Fruit fly (Drosophila melanogaster) whole organism, embryonic: ENCODE measurements around the gene CG14676.

Experiments used
- CG11456 ChIP-seq: fragments of 200-800 bp; sonication (Bioruptor generic); IDR thresholded peaks from 3 replicates; pipeline ENCODE4 v1.3.6; 2022; ENCODE audit warnings: missing biosample characterization, missing genetic modification characterization
- CG11504 ChIP-seq: fragments of 200-800 bp; sonication (Bioruptor generic); optimal IDR thresholded peaks from 3 replicates; lab custom pipeline; 2019; ENCODE audit warnings: missing biosample characterization, mild to moderate bottlenecking, missing genetic modification characterization, moderate library complexity
- CG12071 ChIP-seq: fragments of 200-800 bp; sonication (Bioruptor generic); optimal IDR thresholded peaks from 3 replicates; lab custom pipeline; 2018; ENCODE audit warnings: missing biosample characterization, mild to moderate bottlenecking, missing genetic modification characterization
- CG12219 ChIP-seq: fragments of 200-800 bp; sonication (Bioruptor generic); optimal IDR thresholded peaks from 3 replicates; lab custom pipeline; 2018; ENCODE audit warnings: missing biosample characterization, mild to moderate bottlenecking, missing genetic modification characterization
- CG14965 ChIP-seq: fragments of 200-800 bp; sonication (Bioruptor generic); optimal IDR thresholded peaks from 2 replicates; lab custom pipeline; 2016; ENCODE audit warnings: missing biosample characterization, missing genetic modification characterization, borderline replicate concordance
- CG15514 ChIP-seq: fragments of 200-800 bp; sonication (Bioruptor generic); optimal IDR thresholded peaks from 3 replicates; lab custom pipeline; 2017; ENCODE audit warnings: missing biosample characterization, missing genetic modification characterization, mild to moderate bottlenecking, moderate library complexity, missing genetic modification reagents
- CG1647 ChIP-seq: fragments of 200-800 bp; sonication (Bioruptor generic); optimal IDR thresholded peaks from 3 replicates; lab custom pipeline; 2016; ENCODE audit warnings: missing biosample characterization, missing genetic modification characterization
- CG17359 ChIP-seq: fragments of 200-800 bp; sonication (Bioruptor generic); optimal IDR thresholded peaks from 3 replicates; lab custom pipeline; 2018; ENCODE audit warnings: missing biosample characterization, mild to moderate bottlenecking, missing genetic modification characterization, moderate library complexity
- CG18599 ChIP-seq: fragments of 200-800 bp; sonication (Bioruptor generic); optimal IDR thresholded peaks from 3 replicates; lab custom pipeline; 2017; ENCODE audit warnings: missing biosample characterization, missing genetic modification characterization, mild to moderate bottlenecking, moderate library complexity, missing genetic modification reagents
- CG3163 ChIP-seq: fragments of 200-800 bp; sonication (Bioruptor generic); optimal IDR thresholded peaks from 3 replicates; lab custom pipeline; 2016; ENCODE audit warnings: missing biosample characterization, missing genetic modification characterization
- CG4424 ChIP-seq: fragments of 200-800 bp; sonication (Bioruptor generic); optimal IDR thresholded peaks from 3 replicates; lab custom pipeline; 2016; ENCODE audit warnings: missing biosample characterization, missing genetic modification characterization
- CG4707 ChIP-seq: fragments of 200-800 bp; sonication (Bioruptor generic); optimal IDR thresholded peaks from 2 replicates; lab custom pipeline; 2018; ENCODE audit warnings: missing biosample characterization, mild to moderate bottlenecking, missing genetic modification characterization, moderate library complexity
- CG6272 ChIP-seq: fragments of 200-800 bp; sonication (Bioruptor generic); IDR thresholded peaks from 2 replicates; pipeline ENCODE4 v1.3.6; 2022; ENCODE audit warnings: missing biosample characterization, missing genetic modification characterization
- CG8765 ChIP-seq: fragments of 200-800 bp; sonication (Bioruptor generic); IDR thresholded peaks from 2 replicates; pipeline ENCODE4 v1.3.6; 2022; ENCODE audit warnings: missing biosample characterization, missing genetic modification characterization
- CG9215 ChIP-seq: fragments of 200-800 bp; sonication (Bioruptor generic); IDR thresholded peaks from 2 replicates; pipeline ENCODE4 v1.3.6; 2022; ENCODE audit warnings: missing biosample characterization, missing genetic modification characterization
- CG9437 ChIP-seq: fragments of 200-800 bp; sonication (Bioruptor generic); optimal IDR thresholded peaks from 2 replicates; lab custom pipeline; 2018; ENCODE audit warnings: missing biosample characterization, mild to moderate bottlenecking, missing genetic modification characterization
- Camta ChIP-seq: fragments of 200-800 bp; sonication (Bioruptor generic); optimal IDR thresholded peaks from 2 replicates; lab custom pipeline; 2016; ENCODE audit warnings: missing biosample characterization, missing genetic modification characterization
- D19B ChIP-seq: fragments of 200-800 bp; sonication (Bioruptor generic); optimal IDR thresholded peaks from 2 replicates; lab custom pipeline; 2017; ENCODE audit warnings: missing biosample characterization, mild to moderate bottlenecking, missing genetic modification characterization
- Doc3 ChIP-seq: fragments of 200-800 bp; sonication (Bioruptor generic); IDR thresholded peaks from 3 replicates; pipeline ENCODE4 v1.3.6; 2022; ENCODE audit warnings: missing biosample characterization, missing genetic modification characterization; ENCODE audit not compliant: partially characterized antibody
- Dref ChIP-seq: fragments of 200-800 bp; sonication (Bioruptor generic); IDR thresholded peaks from 2 replicates; pipeline ENCODE4 v1.3.6; 2022; ENCODE audit warnings: missing biosample characterization, missing genetic modification characterization
- Ets65A ChIP-seq: fragments of 200-800 bp; sonication (Bioruptor generic); peaks from one replicate; lab custom pipeline; 2016; ENCODE audit warnings: missing biosample characterization, missing genetic modification characterization
- GATAe ChIP-seq: fragments of 200-800 bp; sonication (Bioruptor generic); conservative IDR thresholded peaks from 2 replicates; pipeline ENCODE4 v1.3.6; 2022; ENCODE audit warnings: missing biosample characterization, missing genetic modification characterization
- HLHmδ ChIP-seq: fragments of 200-800 bp; sonication (Bioruptor generic); optimal IDR thresholded peaks from 2 replicates; lab custom pipeline; 2018; ENCODE audit warnings: missing biosample characterization, mild to moderate bottlenecking, missing genetic modification characterization, moderate library complexity
- Lpt ChIP-seq: fragments of >200 bp; optimal IDR thresholded peaks from 2 replicates; lab custom pipeline; 2018; ENCODE audit warnings: missing biosample characterization, missing genetic modification characterization
- MBD-R2 ChIP-seq: fragments of 200-800 bp; sonication (Bioruptor generic); IDR thresholded peaks from 2 replicates; pipeline ENCODE4 v1.3.6; 2022; ENCODE audit warnings: missing biosample characterization, missing genetic modification characterization
- Mad ChIP-seq: fragments of 200-800 bp; sonication (Bioruptor generic); optimal IDR thresholded peaks from 2 replicates; lab custom pipeline; 2016; ENCODE audit warnings: missing biosample characterization, missing genetic modification characterization
- Oli ChIP-seq: fragments of 200-800 bp; sonication (Bioruptor generic); optimal IDR thresholded peaks from 2 replicates; lab custom pipeline; 2018; ENCODE audit warnings: missing biosample characterization, mild to moderate bottlenecking, missing genetic modification characterization, moderate library complexity
- Rx ChIP-seq: fragments of 200-800 bp; sonication (Bioruptor generic); IDR thresholded peaks from 2 replicates; pipeline ENCODE4 v1.3.6; 2022; ENCODE audit warnings: missing biosample characterization, missing genetic modification characterization
- Sin3A ChIP-seq: fragments of >200 bp; optimal IDR thresholded peaks from 2 replicates; lab custom pipeline; 2018
- Sox102F ChIP-seq: fragments of 200-800 bp; sonication (Bioruptor generic); optimal IDR thresholded peaks from 2 replicates; lab custom pipeline; 2018; ENCODE audit warnings: missing biosample characterization, mild to moderate bottlenecking, missing genetic modification characterization, moderate library complexity
- Xbp1 ChIP-seq: fragments of 200-800 bp; sonication (Bioruptor generic); optimal IDR thresholded peaks from 3 replicates; lab custom pipeline; 2016; ENCODE audit warnings: missing biosample characterization, mild to moderate bottlenecking, missing genetic modification characterization
- ac ChIP-seq: fragments of 200-800 bp; sonication (Bioruptor generic); optimal IDR thresholded peaks from 3 replicates; lab custom pipeline; 2017; ENCODE audit warnings: missing biosample characterization, mild to moderate bottlenecking, missing genetic modification characterization
- ap ChIP-seq: fragments of 200-800 bp; sonication (Bioruptor generic); IDR thresholded peaks from 2 replicates; pipeline ENCODE4 v1.3.6; 2022; ENCODE audit warnings: missing biosample characterization, missing genetic modification characterization
- corto ChIP-seq: fragments of 200-800 bp; sonication (Bioruptor generic); optimal IDR thresholded peaks from 2 replicates; lab custom pipeline; 2016; ENCODE audit warnings: missing biosample characterization, mild to moderate bottlenecking, missing genetic modification characterization, moderate library complexity
- dmrt11E ChIP-seq: fragments of 200-800 bp; sonication (Bioruptor generic); optimal IDR thresholded peaks from 3 replicates; lab custom pipeline; 2018; ENCODE audit warnings: missing biosample characterization, mild to moderate bottlenecking, missing genetic modification characterization, moderate library complexity
- dpn ChIP-seq, 2 experiments: fragments of 200-800 bp; sonication (Bioruptor generic); optimal IDR thresholded peaks; 3 replicates each; lab custom pipeline; 2016; ENCODE audit warnings: missing biosample characterization in 2 of 2, missing genetic modification characterization in 2 of 2
- jing ChIP-seq: fragments of 200-800 bp; sonication (Bioruptor generic); optimal IDR thresholded peaks from 2 replicates; lab custom pipeline; 2018; ENCODE audit warnings: missing biosample characterization, mild to moderate bottlenecking, missing genetic modification characterization
- knrl ChIP-seq: fragments of 200-800 bp; sonication (Bioruptor generic); IDR thresholded peaks from 3 replicates; pipeline ENCODE4 v1.3.6; 2022; ENCODE audit warnings: missing biosample characterization, missing genetic modification characterization; ENCODE audit not compliant: partially characterized antibody
- lab ChIP-seq: fragments of 200-800 bp; sonication (Bioruptor generic); optimal IDR thresholded peaks from 3 replicates; lab custom pipeline; 2017; ENCODE audit warnings: missing biosample characterization, missing genetic modification characterization, mild to moderate bottlenecking, moderate library complexity, missing genetic modification reagents
- lmd ChIP-seq: fragments of 200-800 bp; sonication (Bioruptor generic); IDR thresholded peaks from 2 replicates; pipeline ENCODE4 v1.3.6; 2022; ENCODE audit warnings: missing biosample characterization, missing genetic modification characterization
- nerfin-1 ChIP-seq: fragments of 200-800 bp; sonication (Bioruptor generic); optimal IDR thresholded peaks from 3 replicates; lab custom pipeline; 2019; ENCODE audit warnings: missing biosample characterization, mild to moderate bottlenecking, missing genetic modification characterization, moderate library complexity
- odd ChIP-seq: fragments of 200-800 bp; sonication (Bioruptor generic); optimal IDR thresholded peaks from 2 replicates; lab custom pipeline; 2017; ENCODE audit warnings: missing biosample characterization, mild to moderate bottlenecking, missing genetic modification characterization
- pnt ChIP-seq: fragments of 200-800 bp; sonication (Bioruptor generic); optimal IDR thresholded peaks from 3 replicates; lab custom pipeline; 2016; ENCODE audit warnings: missing biosample characterization, missing genetic modification characterization
- prd ChIP-seq, 3 experiments: fragments of >200 bp in 2 of 3; fragments of 200-800 bp in 1 of 3; sonication (Bioruptor generic) in 1 of 3; optimal IDR thresholded peaks in 2 of 3; IDR thresholded peaks in 1 of 3; 2 replicates in 2 of 3; 3 replicates in 1 of 3; pipeline versions ENCODE4 v1.3.6 to Lab custom; 2017 to 2022; ENCODE audit warnings: missing biosample characterization in 1 of 3, missing genetic modification characterization in 1 of 3
- pzg ChIP-seq: fragments of 200-800 bp; sonication (Bioruptor generic); optimal IDR thresholded peaks from 3 replicates; lab custom pipeline; 2018; ENCODE audit warnings: missing biosample characterization, mild to moderate bottlenecking, missing genetic modification characterization, moderate library complexity
- scrt ChIP-seq: fragments of 200-800 bp; sonication (Bioruptor generic); optimal IDR thresholded peaks from 2 replicates; lab custom pipeline; 2018; ENCODE audit warnings: missing biosample characterization, mild to moderate bottlenecking, missing genetic modification characterization, moderate library complexity
- sqz ChIP-seq: fragments of 200-800 bp; sonication (Bioruptor generic); optimal IDR thresholded peaks from 3 replicates; lab custom pipeline; 2018; ENCODE audit warnings: missing biosample characterization, mild to moderate bottlenecking, missing genetic modification characterization
- stwl ChIP-seq: fragments of 200-800 bp; sonication (Bioruptor generic); optimal IDR thresholded peaks from 3 replicates; lab custom pipeline; 2018; ENCODE audit warnings: missing biosample characterization, mild to moderate bottlenecking, missing genetic modification characterization, moderate library complexity
- tna ChIP-seq: fragments of 200-800 bp; sonication (Bioruptor generic); IDR thresholded peaks from 2 replicates; pipeline ENCODE4 v1.3.6; 2022; ENCODE audit warnings: missing biosample characterization, missing genetic modification characterization; ENCODE audit not compliant: partially characterized antibody
- zen2 ChIP-seq: fragments of 200-800 bp; sonication (Bioruptor generic); IDR thresholded peaks from 3 replicates; pipeline ENCODE4 v1.3.6; 2022; ENCODE audit warnings: missing biosample characterization, missing genetic modification characterization; ENCODE audit not compliant: partially characterized antibody

Gene CG14676

DNA sequence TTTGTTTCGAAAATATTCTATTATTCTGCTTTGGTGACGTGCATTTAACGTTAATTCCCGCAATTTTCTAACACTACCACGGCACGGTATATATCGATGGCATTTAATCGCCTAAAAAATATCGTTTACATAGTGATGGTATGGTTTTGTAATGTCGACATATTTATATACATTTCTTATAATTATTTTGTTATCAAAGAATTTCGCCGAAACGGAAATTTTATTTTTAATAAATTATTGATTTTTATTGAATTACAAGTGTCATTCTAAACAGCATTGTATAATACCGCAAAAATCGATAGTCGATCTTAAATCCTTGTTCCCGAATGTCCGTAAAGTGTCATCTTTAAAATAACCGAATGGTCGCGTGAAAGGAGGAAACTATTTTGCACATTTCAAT lies 22.6 kb upstream of the CG14676 start, which contains the start of the genes Sec20 and dgrn (continued):
- TF ChIP-seq CG4707 (GFP tag; lab: Kevin White, UChicago) (no peak), CG17359 (tag; lab: Kevin White, UChicago) (peak; percentile 29), knrl (GFP tag; lab: Robert Waterston, UW) (peak; percentile 97), Xbp1 (peak; percentile 82), ap (GFP tag; lab: Robert Waterston, UW) (no peak), jing (no peak), lmd (GFP tag; lab: Robert Waterston, UW) (peak; percentile 30; the same call in 1 of the 2 replicates), CG3163 (GFP tag; lab: Kevin White, UChicago) (no peak), prd (optimal IDR thresholded peaks at IDR 0.05; lab: Kevin White, UChicago) (no peak), prd (GFP tag; IDR thresholded peaks at IDR 0.05; lab: Robert Waterston, UW) (peak; percentile 75), CG6272 (GFP tag; lab: Robert Waterston, UW) (peak; percentile 73), Doc3 (GFP tag; lab: Robert Waterston, UW) (peak; percentile 91), Camta (GFP tag; lab: Kevin White, UChicago) (no peak), MBD-R2 (GFP tag; lab: Robert Waterston, UW) (peak; percentile 92), scrt (GFP tag; lab: Kevin White, UChicago) (no peak), sqz (GFP tag; lab: Kevin White, UChicago) (peak; percentile 15), CG12219 (GFP tag; lab: Kevin White, UChicago) (no peak), Sin3A (lab: Kevin White, UChicago) (peak; percentile 40), CG18599 (peak; percentile 67), Mad (GFP tag; lab: Kevin White, UChicago) (peak; percentile 48), dpn (GFP tag; optimal IDR thresholded peaks at IDR 0.05; lab: Kevin White, UChicago) (peak; percentile 64 to 79), Ets65A (GFP tag; lab: Kevin White, UChicago) (peak; percentile 92), ac (GFP tag; lab: Kevin White, UChicago) (no peak), pnt (peak; percentile 11), nerfin-1 (tag; lab: Kevin White, UChicago) (peak; percentile 60), CG15514 (GFP tag; lab: Kevin White, UChicago) (peak; percentile 64), CG14965 (GFP tag; lab: Kevin White, UChicago) (no peak), Dref (GFP tag; lab: Robert Waterston, UW) (peak; percentile 66), dmrt11E (tag; lab: Kevin White, UChicago) (peak; percentile 75), CG9215 (GFP tag; lab: Robert Waterston, UW) (peak; percentile 58), tna (GFP tag; lab: Robert Waterston, UW) (peak; percentile 87), pzg (peak; percentile 77), D19B (GFP tag; lab: Kevin White, UChicago) (peak; percentile 38), CG9437 (GFP tag; lab: Kevin White, UChicago) (peak; percentile 55), odd (GFP tag; lab: Kevin White, UChicago) (no peak), CG11504 (tag; lab: Kevin White, UChicago) (no peak), zen2 (GFP tag; lab: Robert Waterston, UW) (peak; percentile 90), Lpt (GFP tag; lab: Kevin White, UChicago) (no peak), corto (GFP tag; lab: Kevin White, UChicago) (peak; percentile 63), Rx (GFP tag; lab: Robert Waterston, UW) (0 out of 2 replicates have a peak, but pooled peaks have one; percentile 25), CG12071 (GFP tag; lab: Kevin White, UChicago) (no peak), CG11456 (GFP tag; lab: Robert Waterston, UW) (peak; percentile 70; the same call in 2 of the 3 replicates), HLHmδ (GFP tag; lab: Kevin White, UChicago) (no peak), stwl (tag; lab: Kevin White, UChicago) (peak; percentile 90), CG8765 (GFP tag; lab: Robert Waterston, UW) (no peak), Sox102F (GFP tag; lab: Kevin White, UChicago) (peak; percentile 68), GATAe (no peak), lab (peak; percentile 71), CG4424 (GFP tag; lab: Kevin White, UChicago) (peak; percentile 74), Oli (tag; lab: Kevin White, UChicago) (peak; percentile 26), CG1647 (GFP tag; lab: Kevin White, UChicago) (peak; percentile 67)
